ENCODE assay signal across 1 fruit fly cellular context in the genomic region with DNA sequence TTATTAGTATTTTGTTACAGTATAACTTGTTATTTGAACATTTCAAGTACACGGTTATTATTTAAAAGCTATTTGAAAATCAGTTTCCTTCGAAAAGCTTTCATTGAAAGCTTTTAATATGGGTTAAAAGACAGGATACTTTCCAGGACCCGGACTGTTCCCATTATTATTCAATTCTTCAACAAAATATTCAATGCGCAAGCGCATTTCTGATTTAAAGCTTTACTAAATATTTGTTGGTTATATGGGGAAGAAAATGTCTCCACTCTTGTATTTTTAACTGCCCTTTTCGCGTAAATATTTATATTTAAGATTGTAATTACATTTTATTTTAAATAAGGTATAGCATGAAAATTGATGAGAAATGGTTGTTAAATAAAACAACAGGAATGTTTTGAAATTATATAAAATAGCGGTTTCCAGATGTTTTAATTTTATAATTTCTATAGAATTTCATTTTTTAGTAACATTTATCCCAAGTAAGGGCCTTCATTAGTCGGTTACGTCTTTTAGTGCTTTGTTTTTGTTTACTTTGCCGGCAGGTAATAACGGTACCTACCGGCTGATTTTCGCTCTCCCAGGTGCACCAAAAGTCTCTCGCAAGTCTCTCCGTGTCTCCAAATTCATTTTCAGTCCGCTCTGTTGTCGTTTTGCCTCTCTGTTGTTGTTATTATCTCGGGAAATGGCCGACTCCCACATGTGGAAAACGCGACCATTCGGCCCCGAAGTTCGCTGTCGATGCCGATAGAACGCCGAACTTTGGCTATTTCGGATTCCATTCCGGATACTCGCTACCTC.
TF ChIP-seq lines count a peak whose summit lies in the region.

No protein-coding gene starts in this region.

TF ChIP-seq in whole organism, embryonic, 481 proteins besides CTCF, POLR2A, EP300 and RAD21 (continued from another document):
- TF ChIP-seq grau (tag; optimal IDR thresholded peaks at IDR 0.05; lab: Kevin White, UChicago) (peak; percentile 34), CG4617 (GFP tag; optimal IDR thresholded peaks at IDR 0.05; lab: Kevin White, UChicago; ENCODE audit: borderline replicate concordance) (no peak), dmrt99B (tag; optimal IDR thresholded peaks at IDR 0.05; lab: Kevin White, UChicago) (peak; percentile 12), dati (GFP tag; IDR thresholded peaks at IDR 0.05; lab: Robert Waterston, UW) (no peak), Dip2 (GFP tag; IDR thresholded peaks at IDR 0.05; lab: Robert Waterston, UW) (no peak), row (GFP tag; IDR thresholded peaks at IDR 0.05; lab: Robert Waterston, UW) (peak; percentile 56), CG7839 (tag; optimal IDR thresholded peaks at IDR 0.05; lab: Kevin White, UChicago) (peak; percentile 42), lab (GFP tag; optimal IDR thresholded peaks at IDR 0.05; lab: Kevin White, UChicago) (peak; percentile 46), CG11504 (tag; optimal IDR thresholded peaks at IDR 0.05; lab: Kevin White, UChicago) (peak; percentile 46), CG34422 (GFP tag; IDR thresholded peaks at IDR 0.05; lab: Robert Waterston, UW) (peak; percentile 39; the same call in 1 of the 3 replicates), crol (GFP tag; IDR thresholded peaks at IDR 0.05; lab: Robert Waterston, UW) (no peak), PHDP (tag; optimal IDR thresholded peaks at IDR 0.05; lab: Kevin White, UChicago) (peak; percentile 46), nmo (GFP tag; optimal IDR thresholded peaks at IDR 0.05; lab: Kevin White, UChicago) (peak; percentile 11), CG12769 (tag; optimal IDR thresholded peaks at IDR 0.05; lab: Kevin White, UChicago) (peak; percentile 16), CG10462 (GFP tag; optimal IDR thresholded peaks at IDR 0.05; lab: Kevin White, UChicago) (peak; percentile 15), CG7556 (GFP tag; optimal IDR thresholded peaks at IDR 0.05; lab: Kevin White, UChicago) (peak; percentile 14), Sox102F (GFP tag; optimal IDR thresholded peaks at IDR 0.05; lab: Kevin White, UChicago) (peak; percentile 7), CG15514 (GFP tag; optimal IDR thresholded peaks at IDR 0.05; lab: Kevin White, UChicago) (peak; percentile 19), CG10147 (GFP tag; optimal IDR thresholded peaks at IDR 0.05; lab: Kevin White, UChicago) (peak; percentile 14), chinmo (GFP tag; IDR thresholded peaks at IDR 0.05; lab: Robert Waterston, UW; ENCODE audit: partially characterized antibody) (0 out of 4 replicates have a peak, but pooled peaks have one; percentile 52), cwo (GFP tag; optimal IDR thresholded peaks at IDR 0.05; lab: Kevin White, UChicago) (no peak), unc-4 (GFP tag; IDR thresholded peaks at IDR 0.05; lab: Robert Waterston, UW; ENCODE audit: partially characterized antibody) (0 out of 2 replicates have a peak, but pooled peaks have one; percentile 14), abd-A (tag; optimal IDR thresholded peaks at IDR 0.05; lab: Kevin White, UChicago) (peak; percentile 74), sens (GFP tag; lab: Kevin White, UChicago) (peak; percentile 75), Hr51 (GFP tag; optimal IDR thresholded peaks at IDR 0.05; lab: Kevin White, UChicago) (peak in 1 of 2 experiments; percentile 50), crp (GFP tag; optimal IDR thresholded peaks at IDR 0.05; lab: Kevin White, UChicago) (peak in 1 of 2 experiments; percentile 9), CG9727 (GFP tag; optimal IDR thresholded peaks at IDR 0.05; lab: Kevin White, UChicago) (peak; percentile 18), org-1 (GFP tag; optimal IDR thresholded peaks at IDR 0.05; lab: Kevin White, UChicago) (no peak), Lhr (GFP tag; optimal IDR thresholded peaks at IDR 0.05; lab: Kevin White, UChicago) (no peak), CG12071 (GFP tag; optimal IDR thresholded peaks at IDR 0.05; lab: Kevin White, UChicago) (peak; percentile 10), HmgD (GFP tag; optimal IDR thresholded peaks at IDR 0.05; lab: Kevin White, UChicago) (no peak), ci (GFP tag; IDR thresholded peaks at IDR 0.05; lab: Robert Waterston, UW) (peak; percentile 54; the same call in 1 of the 3 replicates), MTF-1 (GFP tag; optimal IDR thresholded peaks at IDR 0.05; lab: Kevin White, UChicago; ENCODE audit: borderline replicate concordance) (no peak), BtbVII (GFP tag; optimal IDR thresholded peaks at IDR 0.05; lab: Kevin White, UChicago) (peak; percentile 30), CG31441 (GFP tag; IDR thresholded peaks at IDR 0.05; lab: Robert Waterston, UW) (0 out of 2 replicates have a peak, but pooled peaks have one; percentile 21), CG15269 (tag; optimal IDR thresholded peaks at IDR 0.05; lab: Kevin White, UChicago) (peak; percentile 22), Sry-δ (GFP tag; optimal IDR thresholded peaks at IDR 0.05; lab: Kevin White, UChicago) (no peak), Dek (tag; optimal IDR thresholded peaks at IDR 0.05; lab: Kevin White, UChicago) (peak; percentile 37), CG34224 (GFP tag; IDR thresholded peaks at IDR 0.05; lab: Robert Waterston, UW; ENCODE audit: partially characterized antibody) (peak; percentile 35; the same call in 1 of the 3 replicates), Dbx (GFP tag; IDR thresholded peaks at IDR 0.05; lab: Robert Waterston, UW) (0 out of 3 replicates have a peak, but pooled peaks have one; percentile 20), scrt (GFP tag; optimal IDR thresholded peaks at IDR 0.05; lab: Kevin White, UChicago) (peak; percentile 3), hkb (optimal IDR thresholded peaks at IDR 0.05; lab: Kevin White, UChicago) (no peak), hkb (GFP tag; IDR thresholded peaks at IDR 0.05; lab: Robert Waterston, UW) (0 out of 2 replicates have a peak, but pooled peaks have one; percentile 32), Meics (GFP tag; optimal IDR thresholded peaks at IDR 0.05; lab: Kevin White, UChicago) (peak; percentile 41), CG10366 (GFP tag; IDR thresholded peaks at IDR 0.05; lab: Robert Waterston, UW) (no peak), Deaf1 (tag; optimal IDR thresholded peaks at IDR 0.05; lab: Kevin White, UChicago) (peak; percentile 98), Sox100B (GFP tag; optimal IDR thresholded peaks at IDR 0.05; lab: Kevin White, UChicago) (peak; percentile 29), Fer1 (GFP tag; optimal IDR thresholded peaks at IDR 0.05; lab: Kevin White, UChicago) (peak; percentile 54), rib (GFP tag; IDR thresholded peaks at IDR 0.05; lab: Robert Waterston, UW) (0 out of 2 replicates have a peak, but pooled peaks have one; percentile 39), CG13296 (GFP tag; optimal IDR thresholded peaks at IDR 0.05; lab: Kevin White, UChicago) (peak; percentile 20), Vsx1 (GFP tag; optimal IDR thresholded peaks at IDR 0.05; lab: Kevin White, UChicago) (peak; percentile 19), ind (GFP tag; optimal IDR thresholded peaks at IDR 0.05; lab: Kevin White, UChicago) (no peak), CG13287 (GFP tag; IDR thresholded peaks at IDR 0.05; lab: Robert Waterston, UW; ENCODE audit: partially characterized antibody) (peak; percentile 24; the same call in 1 of the 2 replicates), otp (GFP tag; IDR thresholded peaks at IDR 0.05; lab: Robert Waterston, UW) (no peak), CG12391 (tag; optimal IDR thresholded peaks at IDR 0.05; lab: Kevin White, UChicago) (peak; percentile 4), CG4820 (GFP tag; optimal IDR thresholded peaks at IDR 0.05; lab: Kevin White, UChicago) (no peak)
